Fruit fly (Drosophila melanogaster) whole organism, embryonic: ENCODE measurements around the gene Hr83.

Experiments used
- BEAF-32 ChIP-seq: fragments of 200-800 bp; sonication (Bioruptor generic); optimal IDR thresholded peaks from 3 replicates; lab custom pipeline; 2017; ENCODE audit warnings: missing biosample characterization, missing genetic modification characterization, mild to moderate bottlenecking, moderate library complexity, missing genetic modification reagents
- Bgb ChIP-seq: fragments of 200-800 bp; sonication (Bioruptor generic); IDR thresholded peaks from 2 replicates; pipeline ENCODE4 v1.3.6; 2022; ENCODE audit warnings: missing biosample characterization, missing genetic modification characterization; ENCODE audit not compliant: partially characterized antibody
- C15 ChIP-seq: fragments of 200-800 bp; sonication (Bioruptor generic); IDR thresholded peaks from 3 replicates; pipeline ENCODE4 v1.3.6; 2022; ENCODE audit warnings: missing biosample characterization, missing genetic modification characterization
- CG10462 ChIP-seq: fragments of 200-800 bp; sonication (Bioruptor generic); optimal IDR thresholded peaks from 2 replicates; lab custom pipeline; 2016; ENCODE audit warnings: missing biosample characterization, missing genetic modification characterization
- CG12219 ChIP-seq: fragments of 200-800 bp; sonication (Bioruptor generic); optimal IDR thresholded peaks from 3 replicates; lab custom pipeline; 2018; ENCODE audit warnings: missing biosample characterization, mild to moderate bottlenecking, missing genetic modification characterization
- CG14667 ChIP-seq: fragments of 200-800 bp; sonication (Bioruptor generic); IDR thresholded peaks from 2 replicates; pipeline ENCODE4 v1.3.6; 2022; ENCODE audit warnings: missing biosample characterization, missing genetic modification characterization
- CG16779 ChIP-seq: fragments of 200-800 bp; sonication (Bioruptor generic); IDR thresholded peaks from 2 replicates; pipeline ENCODE4 v1.3.6; 2022; ENCODE audit warnings: missing biosample characterization, missing genetic modification characterization
- CG16815 ChIP-seq: fragments of 200-800 bp; sonication (Bioruptor generic); optimal IDR thresholded peaks from 3 replicates; lab custom pipeline; 2017; ENCODE audit warnings: missing biosample characterization, mild to moderate bottlenecking, missing genetic modification characterization
- CG17802 ChIP-seq: fragments of 200-800 bp; sonication (Bioruptor generic); optimal IDR thresholded peaks from 2 replicates; lab custom pipeline; 2018; ENCODE audit warnings: missing biosample characterization, mild to moderate bottlenecking, missing genetic modification characterization, moderate library complexity
- CG18619 ChIP-seq: fragments of 200-800 bp; sonication (Bioruptor generic); optimal IDR thresholded peaks from 3 replicates; lab custom pipeline; 2017; ENCODE audit warnings: missing biosample characterization, mild to moderate bottlenecking, missing genetic modification characterization
- CG3281 ChIP-seq: fragments of 200-800 bp; sonication (Bioruptor generic); optimal IDR thresholded peaks from 3 replicates; lab custom pipeline; 2017; ENCODE audit warnings: missing biosample characterization, mild to moderate bottlenecking, missing genetic modification characterization
- CG3838 ChIP-seq: fragments of 200-800 bp; sonication (Bioruptor generic); optimal IDR thresholded peaks from 3 replicates; lab custom pipeline; 2016; ENCODE audit warnings: missing biosample characterization, missing genetic modification characterization
- CG4424 ChIP-seq: fragments of 200-800 bp; sonication (Bioruptor generic); optimal IDR thresholded peaks from 3 replicates; lab custom pipeline; 2016; ENCODE audit warnings: missing biosample characterization, missing genetic modification characterization
- CG4730 ChIP-seq: fragments of 200-800 bp; sonication (Bioruptor generic); IDR thresholded peaks from 2 replicates; pipeline ENCODE4 v1.3.6; 2022; ENCODE audit warnings: missing biosample characterization, missing genetic modification characterization
- CG4854 ChIP-seq: fragments of 200-800 bp; sonication (Bioruptor generic); optimal IDR thresholded peaks from 2 replicates; lab custom pipeline; 2016; ENCODE audit warnings: missing biosample characterization, missing genetic modification characterization, inconsistent platforms
- CG6272 ChIP-seq: fragments of 200-800 bp; sonication (Bioruptor generic); IDR thresholded peaks from 2 replicates; pipeline ENCODE4 v1.3.6; 2022; ENCODE audit warnings: missing biosample characterization, missing genetic modification characterization
- CG6689 ChIP-seq: fragments of 200-800 bp; sonication (Bioruptor generic); IDR thresholded peaks from 2 replicates; pipeline ENCODE4 v1.3.6; 2022; ENCODE audit warnings: missing biosample characterization, missing genetic modification characterization
- CG8388 ChIP-seq: fragments of 200-800 bp; sonication (Bioruptor generic); optimal IDR thresholded peaks from 2 replicates; lab custom pipeline; 2019; ENCODE audit warnings: missing biosample characterization, mild to moderate bottlenecking, missing genetic modification characterization, moderate library complexity
- CG8765 ChIP-seq: fragments of 200-800 bp; sonication (Bioruptor generic); IDR thresholded peaks from 2 replicates; pipeline ENCODE4 v1.3.6; 2022; ENCODE audit warnings: missing biosample characterization, missing genetic modification characterization
- CG9215 ChIP-seq: fragments of 200-800 bp; sonication (Bioruptor generic); IDR thresholded peaks from 2 replicates; pipeline ENCODE4 v1.3.6; 2022; ENCODE audit warnings: missing biosample characterization, missing genetic modification characterization
- CG9797 ChIP-seq: fragments of 200-800 bp; sonication (Bioruptor generic); optimal IDR thresholded peaks from 3 replicates; lab custom pipeline; 2018; ENCODE audit warnings: missing biosample characterization, mild to moderate bottlenecking, missing genetic modification characterization
- CG9932 ChIP-seq: fragments of 200-800 bp; sonication (Bioruptor generic); IDR thresholded peaks from 2 replicates; pipeline ENCODE4 v1.3.6; 2022; ENCODE audit warnings: missing biosample characterization, missing genetic modification characterization
- D19A ChIP-seq: fragments of 200-800 bp; optimal IDR thresholded peaks from 3 replicates; lab custom pipeline; 2019; ENCODE audit warnings: missing biosample characterization, mild to moderate bottlenecking, missing genetic modification characterization, moderate library complexity
- Doc2 ChIP-seq: fragments of 200-800 bp; sonication (Bioruptor generic); IDR thresholded peaks from 2 replicates; pipeline ENCODE4 v1.3.6; 2022; ENCODE audit warnings: missing biosample characterization, missing genetic modification characterization
- Doc3 ChIP-seq: fragments of 200-800 bp; sonication (Bioruptor generic); IDR thresholded peaks from 3 replicates; pipeline ENCODE4 v1.3.6; 2022; ENCODE audit warnings: missing biosample characterization, missing genetic modification characterization; ENCODE audit not compliant: partially characterized antibody
- Gsc ChIP-seq: fragments of 200-800 bp; sonication (Bioruptor generic); IDR thresholded peaks from 2 replicates; pipeline ENCODE4 v1.3.6; 2022; ENCODE audit warnings: missing biosample characterization, missing genetic modification characterization
- HLHmδ ChIP-seq: fragments of 200-800 bp; sonication (Bioruptor generic); optimal IDR thresholded peaks from 2 replicates; lab custom pipeline; 2018; ENCODE audit warnings: missing biosample characterization, mild to moderate bottlenecking, missing genetic modification characterization, moderate library complexity
- Hr3 ChIP-seq: fragments of 200-800 bp; sonication (Bioruptor generic); optimal IDR thresholded peaks from 3 replicates; lab custom pipeline; 2016; ENCODE audit warnings: missing biosample characterization, missing genetic modification characterization
- Jarid2 ChIP-seq: fragments of 200-800 bp; sonication (Bioruptor generic); optimal IDR thresholded peaks from 3 replicates; lab custom pipeline; 2017; ENCODE audit warnings: mild to moderate bottlenecking, missing biosample characterization, missing genetic modification reagents, missing genetic modification characterization
- Vsx1 ChIP-seq: fragments of 200-800 bp; sonication (Bioruptor generic); optimal IDR thresholded peaks from 2 replicates; lab custom pipeline; 2017; ENCODE audit warnings: missing biosample characterization, mild to moderate bottlenecking, missing genetic modification characterization, missing genetic modification reagents
- Xrp1 ChIP-seq: fragments of 200-800 bp; sonication (Bioruptor generic); IDR thresholded peaks from 2 replicates; pipeline ENCODE4 v1.3.6; 2022; ENCODE audit warnings: missing biosample characterization, missing genetic modification characterization
- ase ChIP-seq: fragments of 200-800 bp; sonication (Bioruptor generic); IDR thresholded peaks from 3 replicates; pipeline ENCODE4 v1.3.6; 2022; ENCODE audit warnings: missing biosample characterization, missing genetic modification characterization
- ash1 ChIP-seq: fragments of 200-800 bp; sonication (Bioruptor generic); optimal IDR thresholded peaks from 2 replicates; lab custom pipeline; 2018; ENCODE audit warnings: missing biosample characterization, mild to moderate bottlenecking, missing genetic modification characterization
- bab2 ChIP-seq: fragments of 200-800 bp; sonication (Bioruptor generic); optimal IDR thresholded peaks from 2 replicates; lab custom pipeline; 2016; ENCODE audit warnings: missing biosample characterization, missing genetic modification characterization
- crp ChIP-seq, 2 experiments: fragments of 200-800 bp; sonication (Bioruptor generic); optimal IDR thresholded peaks; 2 replicates in 1 of 2; 3 replicates in 1 of 2; lab custom pipeline; 2017; ENCODE audit warnings: missing biosample characterization in 2 of 2, missing genetic modification characterization in 2 of 2, mild to moderate bottlenecking in 1 of 2, moderate library complexity in 1 of 2
- da ChIP-seq: fragments of 200-800 bp; sonication (Bioruptor generic); optimal IDR thresholded peaks from 2 replicates; lab custom pipeline; 2016; ENCODE audit warnings: missing biosample characterization, missing genetic modification characterization
- eve ChIP-seq, 2 experiments: fragments of >200 bp; optimal IDR thresholded peaks; 2 replicates each; lab custom pipeline; 2017; ENCODE audit warnings: missing biosample characterization in 2 of 2, missing genetic modification characterization in 2 of 2
- exex ChIP-seq: fragments of 200-800 bp; sonication (Bioruptor generic); optimal IDR thresholded peaks from 4 replicates; lab custom pipeline; 2018; ENCODE audit warnings: missing biosample characterization, mild to moderate bottlenecking, missing genetic modification characterization, moderate library complexity
- gce ChIP-seq: fragments of 200-800 bp; sonication (Bioruptor generic); IDR thresholded peaks from 3 replicates; pipeline ENCODE4 v1.3.6; 2022; ENCODE audit warnings: missing biosample characterization, missing genetic modification characterization
- hkb ChIP-seq, 2 experiments: fragments of 200-800 bp in 1 of 2; fragments of >200 bp in 1 of 2; sonication (Bioruptor generic) in 1 of 2; IDR thresholded peaks in 1 of 2; optimal IDR thresholded peaks in 1 of 2; 2 replicates each; pipeline versions ENCODE4 v1.3.6 to Lab custom; 2017 to 2022; ENCODE audit warnings: missing biosample characterization in 1 of 2, missing genetic modification characterization in 1 of 2
- lmd ChIP-seq: fragments of 200-800 bp; sonication (Bioruptor generic); IDR thresholded peaks from 2 replicates; pipeline ENCODE4 v1.3.6; 2022; ENCODE audit warnings: missing biosample characterization, missing genetic modification characterization
- onecut ChIP-seq: fragments of 200-800 bp; sonication (Bioruptor generic); IDR thresholded peaks from 2 replicates; pipeline ENCODE4 v1.3.6; 2022; ENCODE audit warnings: missing biosample characterization, missing genetic modification characterization
- pzg ChIP-seq: fragments of 200-800 bp; sonication (Bioruptor generic); optimal IDR thresholded peaks from 3 replicates; lab custom pipeline; 2018; ENCODE audit warnings: missing biosample characterization, mild to moderate bottlenecking, missing genetic modification characterization, moderate library complexity
- sens ChIP-seq: fragments of 200-800 bp; sonication (Bioruptor generic); peaks from one replicate; lab custom pipeline; 2016; ENCODE audit warnings: missing biosample characterization, missing genetic modification characterization
- sim ChIP-seq: fragments of 200-800 bp; sonication (Bioruptor generic); IDR thresholded peaks from 2 replicates; pipeline ENCODE4 v1.3.6; 2022; ENCODE audit warnings: missing biosample characterization, missing genetic modification characterization
- sob ChIP-seq: fragments of 200-800 bp; sonication (Bioruptor generic); IDR thresholded peaks from 2 replicates; pipeline ENCODE4 v1.3.6; 2022; ENCODE audit warnings: missing biosample characterization, missing genetic modification characterization
- tna ChIP-seq: fragments of 200-800 bp; sonication (Bioruptor generic); IDR thresholded peaks from 2 replicates; pipeline ENCODE4 v1.3.6; 2022; ENCODE audit warnings: missing biosample characterization, missing genetic modification characterization; ENCODE audit not compliant: partially characterized antibody
- tx ChIP-seq: fragments of 200-800 bp; sonication (Bioruptor generic); optimal IDR thresholded peaks from 2 replicates; lab custom pipeline; 2016; ENCODE audit warnings: missing biosample characterization, missing genetic modification characterization
- unpg ChIP-seq: fragments of 200-800 bp; sonication (Bioruptor generic); optimal IDR thresholded peaks from 3 replicates; lab custom pipeline; 2018; ENCODE audit warnings: missing biosample characterization, mild to moderate bottlenecking, missing genetic modification characterization, moderate library complexity
- wdn ChIP-seq: fragments of 200-800 bp; sonication (Bioruptor generic); IDR thresholded peaks from 2 replicates; pipeline ENCODE4 v1.3.6; 2022; ENCODE audit warnings: missing biosample characterization, missing genetic modification characterization

Hr83 gene

dm6 chr3R:6382733-6383465, 33.9 kb downstream of the Hr83 start, which contains the start of gene gzl (continued):
- TF ChIP-seq hkb (optimal IDR thresholded peaks at IDR 0.05; lab: Kevin White, UChicago) (no peak), hkb (GFP tag; IDR thresholded peaks at IDR 0.05; lab: Robert Waterston, UW) (no peak), tx (GFP tag; lab: Kevin White, UChicago) (no peak), CG9215 (GFP tag; lab: Robert Waterston, UW) (no peak), CG16779 (GFP tag; lab: Robert Waterston, UW) (no peak), exex (tag; lab: Kevin White, UChicago) (peak; percentile 43), Hr3 (GFP tag; lab: Kevin White, UChicago) (no peak), CG16815 (GFP tag; lab: Kevin White, UChicago) (no peak), C15 (GFP tag; lab: Robert Waterston, UW) (no peak), CG8388 (GFP tag; lab: Kevin White, UChicago) (no peak), crp (GFP tag; optimal IDR thresholded peaks at IDR 0.05; lab: Kevin White, UChicago) (no peak), pzg (GFP tag; lab: Kevin White, UChicago) (peak; percentile 77), Doc2 (GFP tag; lab: Robert Waterston, UW) (no peak), CG18619 (no peak), BEAF-32 (peak; percentile 95), tna (GFP tag; lab: Robert Waterston, UW) (peak; percentile 97), CG6272 (GFP tag; lab: Robert Waterston, UW) (peak; percentile 36; the same call in 1 of the 2 replicates), da (GFP tag; lab: Kevin White, UChicago) (no peak), CG3281 (GFP tag; lab: Kevin White, UChicago) (no peak), sim (GFP tag; lab: Robert Waterston, UW) (no peak), CG14667 (no peak), wdn (no peak), Jarid2 (GFP tag; lab: Kevin White, UChicago) (no peak), sens (GFP tag; lab: Kevin White, UChicago) (peak; percentile 31), ash1 (GFP tag; lab: Kevin White, UChicago) (no peak), CG6689 (GFP tag; lab: Robert Waterston, UW) (no peak), Bgb (peak; percentile 98), CG12219 (GFP tag; lab: Kevin White, UChicago) (no peak), CG9932 (GFP tag; lab: Robert Waterston, UW) (no peak; the same call in 1 of the 2 replicates), unpg (GFP tag; lab: Kevin White, UChicago) (no peak), eve (GFP tag; optimal IDR thresholded peaks at IDR 0.05; lab: Kevin White, UChicago) (no peak), ase (GFP tag; lab: Robert Waterston, UW) (no peak), CG8765 (GFP tag; lab: Robert Waterston, UW) (no peak), CG9797 (GFP tag; lab: Kevin White, UChicago) (peak; percentile 30), D19A (tag; lab: Kevin White, UChicago) (no peak), Vsx1 (GFP tag; lab: Kevin White, UChicago) (no peak), sob (peak; percentile 29; the same call in 1 of the 2 replicates), CG10462 (no peak), CG4854 (no peak), lmd (GFP tag; lab: Robert Waterston, UW) (no peak), gce (GFP tag; lab: Robert Waterston, UW) (no peak), Gsc (GFP tag; lab: Robert Waterston, UW) (no peak), HLHmδ (GFP tag; lab: Kevin White, UChicago) (no peak), bab2 (no peak), CG3838 (GFP tag; lab: Kevin White, UChicago) (no peak), CG17802 (tag; lab: Kevin White, UChicago) (no peak), onecut (GFP tag; lab: Robert Waterston, UW) (no peak), CG4424 (no peak), Doc3 (GFP tag; lab: Robert Waterston, UW) (peak; percentile 92), Xrp1 (peak; percentile 19; the same call in 1 of the 2 replicates), CG4730 (GFP tag; lab: Robert Waterston, UW) (no peak)
